Fruit fly (Drosophila melanogaster) whole organism, pupa: Measurements from ENCODE around the gene CG32137.

ENCODE experiments used
- EcR ChIP-seq: fragments of 200-800 bp; sonication (Bioruptor generic); optimal IDR thresholded peaks from 3 replicates; lab custom pipeline; 2019; ENCODE audit warnings: missing biosample characterization, missing genetic modification characterization, mild to moderate bottlenecking, moderate library complexity, missing genetic modification reagents
- Pif1A ChIP-seq: fragments of 200-800 bp; sonication (Bioruptor generic); optimal IDR thresholded peaks from 3 replicates; lab custom pipeline; 2016; ENCODE audit warnings: missing biosample characterization, missing genetic modification characterization

- TF ChIP-seq Pif1A (GFP tag; lab: Kevin White, UChicago) (no peak), EcR (GFP tag; lab: Kevin White, UChicago) (no peak)
These were observed 43.5 kb downstream of the CG32137 start for dm6 chr3L:13982516-13982915.
